Worm (Caenorhabditis elegans) whole organism, young adult: Measurements from ENCODE around the gene ZK355.3.

ENCODE experiments used
- B0261.1 ChIP-seq: sonication (generic microtip); optimal IDR thresholded peaks from 2 replicates; lab custom pipeline; 2016; ENCODE audit warnings: mild to moderate bottlenecking, missing genetic modification characterization, moderate library complexity, missing compliant biosample characterization
- dpl-1 ChIP-seq: fragments of 150-350 bp; optimal IDR thresholded peaks from 2 replicates; lab custom pipeline; 2014; ENCODE audit warnings: missing biosample characterization, missing genetic modification reagents, missing genetic modification characterization
- snpc-4 ChIP-seq, 5 experiments: fragments of 150-350 bp in 1 of 5; sonication (generic microtip) in 4 of 5; optimal IDR thresholded peaks; 2 replicates each; lab custom pipeline; 2014 to 2018; ENCODE audit warnings: missing genetic modification characterization in 5 of 5, missing biosample characterization in 3 of 5, antibody characterized with exemption in 2 of 5, mild to moderate bottlenecking in 2 of 5, missing compliant biosample characterization in 2 of 5, missing genotype in 2 of 5, moderate library complexity in 2 of 5, missing genetic modification reagents in 1 of 5

DNA sequence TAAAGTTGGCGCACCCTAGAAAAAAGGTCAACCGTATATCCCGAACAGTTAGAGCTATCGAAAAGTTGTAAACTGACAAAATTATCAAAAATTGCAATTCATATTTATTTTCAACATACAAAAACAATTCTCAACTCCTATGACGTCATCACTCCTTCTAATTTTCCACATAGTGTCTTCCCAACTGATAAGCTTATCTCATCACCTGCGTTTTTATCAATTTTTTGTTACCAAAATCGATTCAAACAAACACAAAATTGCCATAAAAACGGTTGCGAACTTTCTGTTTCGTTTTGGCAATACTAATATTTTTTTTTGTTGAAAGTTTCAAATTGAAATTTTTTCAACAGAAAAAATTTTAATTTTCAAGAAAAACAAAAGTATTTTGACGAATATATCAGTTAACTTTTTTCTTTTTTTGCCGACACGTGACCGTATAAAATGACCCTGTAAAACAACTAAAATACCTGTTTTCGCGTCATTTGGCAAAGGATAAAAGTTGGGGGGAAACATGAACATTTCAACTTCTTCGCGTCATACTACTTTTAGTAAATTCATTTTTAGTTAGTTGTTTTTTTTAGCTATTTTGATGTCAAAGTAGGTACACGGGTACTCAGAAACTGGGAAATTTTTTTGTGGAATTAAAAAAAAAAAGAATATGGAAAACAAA, 48.3 kb upstream of the ZK355.3 start:
- TF ChIP-seq snpc-4 (GFP tag; optimal IDR thresholded peaks at IDR 0.05; lab: Kevin White, UChicago) (no peak), snpc-4 (tag; optimal IDR thresholded peaks at IDR 0.05; lab: Kevin White, UChicago) (no peak), B0261.1 (tag; lab: Kevin White, UChicago) (no peak), dpl-1 (no peak)
